Fruit fly (Drosophila melanogaster): ENCODE measurements around the gene sls.

The sls gene

DNA sequence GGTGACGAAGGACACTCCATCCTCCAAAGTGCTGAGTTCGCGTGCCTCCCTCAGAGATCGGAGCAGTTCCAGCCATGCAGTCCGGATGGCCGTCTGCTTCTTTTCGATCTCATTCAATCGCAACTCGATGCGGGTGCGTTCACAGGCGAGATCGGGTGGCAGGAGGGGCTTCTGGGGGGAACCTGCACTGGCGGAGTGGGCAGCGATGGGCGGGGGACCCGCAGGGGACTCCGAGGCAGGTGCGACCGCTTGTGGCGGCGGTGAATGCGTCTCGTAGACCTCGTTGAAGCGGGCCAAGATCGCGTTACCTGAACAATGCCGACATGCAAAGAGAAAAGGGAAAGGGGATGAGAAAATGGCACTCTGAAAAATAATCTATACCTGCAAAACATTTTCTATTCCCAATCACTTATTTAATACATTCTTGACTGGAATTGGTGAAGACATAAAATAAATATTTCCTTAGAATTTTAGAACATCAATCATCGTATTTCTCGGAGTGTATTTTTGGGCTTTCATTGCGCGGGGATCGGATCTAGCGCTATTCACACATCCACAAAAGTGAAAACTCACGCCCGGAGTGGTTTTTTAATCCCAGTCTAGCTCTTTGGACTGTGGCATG is 43.4 kb upstream of the sls start (continued):
- TF ChIP-seq chn (GFP tag; optimal IDR thresholded peaks at IDR 0.05): no peak
- no peak for TF ChIP-seq sd (tag; optimal IDR thresholded peaks at IDR 0.05)
- TF ChIP-seq Fer1 (GFP tag; optimal IDR thresholded peaks at IDR 0.05): no peak
- peak; percentile 69 for TF ChIP-seq CG8388 (GFP tag; optimal IDR thresholded peaks at IDR 0.05)
- no peak for TF ChIP-seq CG18476 (GFP tag; optimal IDR thresholded peaks at IDR 0.05)
- TF ChIP-seq CTCF (GFP tag; optimal IDR thresholded peaks at IDR 0.05): no peak
- peak; percentile 64; the same call in 1 of the 2 replicates for TF ChIP-seq chm (GFP tag; IDR thresholded peaks at IDR 0.05)
- TF ChIP-seq prd (optimal IDR thresholded peaks at IDR 0.05): no peak
- TF ChIP-seq prd (GFP tag; IDR thresholded peaks at IDR 0.05): peak; percentile 57; the same call in 1 of the 3 replicates
- TF ChIP-seq HLH3B (GFP tag; IDR thresholded peaks at IDR 0.05): peak; percentile 62
- no peak for TF ChIP-seq Tbp (GFP tag; optimal IDR thresholded peaks at IDR 0.05)
- TF ChIP-seq MTF-1 (GFP tag; optimal IDR thresholded peaks at IDR 0.05; ENCODE audit: borderline replicate concordance): no peak
- TF ChIP-seq Nf-YA (GFP tag; IDR thresholded peaks at IDR 0.05): 0 out of 2 replicates have a peak, but pooled peaks have one; percentile 35
- no peak for TF ChIP-seq lbe (GFP tag; optimal IDR thresholded peaks at IDR 0.05)
- TF ChIP-seq D19A (tag; optimal IDR thresholded peaks at IDR 0.05): peak; percentile 68
- peak; percentile 41 for TF ChIP-seq CG30403 (GFP tag; optimal IDR thresholded peaks at IDR 0.05)
- TF ChIP-seq CG12236 (GFP tag; optimal IDR thresholded peaks at IDR 0.05): no peak
- no peak for TF ChIP-seq CG7372 (GFP tag; IDR thresholded peaks at IDR 0.05)
- TF ChIP-seq ase (GFP tag; IDR thresholded peaks at IDR 0.05): peak; percentile 32; the same call in 1 of the 3 replicates
- TF ChIP-seq CG1792 (GFP tag; optimal IDR thresholded peaks at IDR 0.05): no peak
- TF ChIP-seq Awh (GFP tag; IDR thresholded peaks at IDR 0.05): peak; percentile 65
- peak; percentile 70 for TF ChIP-seq nmo (GFP tag; optimal IDR thresholded peaks at IDR 0.05)
- peak; percentile 42 for TF ChIP-seq CG12219 (GFP tag; optimal IDR thresholded peaks at IDR 0.05)
- TF ChIP-seq CG9609 (GFP tag; optimal IDR thresholded peaks at IDR 0.05): no peak
- TF ChIP-seq ap (GFP tag; IDR thresholded peaks at IDR 0.05): no peak
- TF ChIP-seq pfk (GFP tag; optimal IDR thresholded peaks at IDR 0.05): no peak
- no peak for TF ChIP-seq Mrtf (GFP tag; IDR thresholded peaks at IDR 0.05)
- TF ChIP-seq CG8924 (tag; optimal IDR thresholded peaks at IDR 0.05): peak; percentile 49
- no peak for TF ChIP-seq HmgD (GFP tag; optimal IDR thresholded peaks at IDR 0.05)
- no peak for TF ChIP-seq abd-A (tag; optimal IDR thresholded peaks at IDR 0.05)
- no peak for TF ChIP-seq CG16815 (GFP tag; optimal IDR thresholded peaks at IDR 0.05)
- TF ChIP-seq CG18764 (GFP tag; optimal IDR thresholded peaks at IDR 0.05): peak; percentile 3
- no peak for TF ChIP-seq NC2β (GFP tag; optimal IDR thresholded peaks at IDR 0.05)
- TF ChIP-seq org-1 (GFP tag; optimal IDR thresholded peaks at IDR 0.05): no peak
- TF ChIP-seq sug (tag; optimal IDR thresholded peaks at IDR 0.05): no peak
- TF ChIP-seq CG10565 (GFP tag; optimal IDR thresholded peaks at IDR 0.05): no peak
- no peak for TF ChIP-seq TFAM (GFP tag; optimal IDR thresholded peaks at IDR 0.05)
- TF ChIP-seq CG14014 (GFP tag; IDR thresholded peaks at IDR 0.05): no peak
- peak; percentile 70 for TF ChIP-seq gem (tag; optimal IDR thresholded peaks at IDR 0.05)
- peak; percentile 96 for TF ChIP-seq Blimp-1 (GFP tag; optimal IDR thresholded peaks at IDR 0.05)
- TF ChIP-seq gfzf (GFP tag; optimal IDR thresholded peaks at IDR 0.05): no peak
- TF ChIP-seq CG2202 (tag; optimal IDR thresholded peaks at IDR 0.05): peak; percentile 38
- no peak for TF ChIP-seq CG8765 (GFP tag; IDR thresholded peaks at IDR 0.05)
- TF ChIP-seq ro (GFP tag; IDR thresholded peaks at IDR 0.05): no peak
- TF ChIP-seq pan (optimal IDR thresholded peaks at IDR 0.05): no peak
- TF ChIP-seq pan (GFP tag; optimal IDR thresholded peaks at IDR 0.05 in 1 of 2, IDR thresholded peaks at IDR 0.05 in 1 of 2): no peak
- no peak for TF ChIP-seq D (optimal IDR thresholded peaks at IDR 0.05)
- TF ChIP-seq D (GFP tag; optimal IDR thresholded peaks at IDR 0.05): peak; percentile 68
